Fruit fly (Drosophila melanogaster) whole organism, embryonic: ENCODE measurements around the gene Tango2.

Source experiments
- Abd-B ChIP-seq: fragments of 200-800 bp; sonication (Bioruptor generic); optimal IDR thresholded peaks from 2 replicates; lab custom pipeline; 2018; ENCODE audit warnings: missing biosample characterization, mild to moderate bottlenecking, missing genetic modification characterization, moderate library complexity
- B-H2 ChIP-seq: fragments of 200-800 bp; sonication (Bioruptor generic); optimal IDR thresholded peaks from 2 replicates; lab custom pipeline; 2018; ENCODE audit warnings: missing biosample characterization, mild to moderate bottlenecking, missing genetic modification characterization
- Blimp-1 ChIP-seq: fragments of 200-800 bp; sonication (Bioruptor generic); optimal IDR thresholded peaks from 3 replicates; lab custom pipeline; 2018; ENCODE audit warnings: missing biosample characterization, missing genetic modification characterization, mild to moderate bottlenecking, moderate library complexity, missing genetic modification reagents
- CG10366 ChIP-seq: fragments of 200-800 bp; sonication (Bioruptor generic); IDR thresholded peaks from 2 replicates; pipeline ENCODE4 v1.3.6; 2022; ENCODE audit warnings: missing biosample characterization, missing genetic modification characterization
- CG12744 ChIP-seq: fragments of 200-800 bp; sonication (Bioruptor generic); optimal IDR thresholded peaks from 2 replicates; lab custom pipeline; 2016; ENCODE audit warnings: missing biosample characterization, missing genetic modification characterization
- CG15269 ChIP-seq: fragments of 200-800 bp; sonication (Bioruptor generic); optimal IDR thresholded peaks from 2 replicates; lab custom pipeline; 2018; ENCODE audit warnings: missing biosample characterization, mild to moderate bottlenecking, missing genetic modification characterization, moderate library complexity
- CG15696 ChIP-seq: fragments of 200-800 bp; sonication (Bioruptor generic); optimal IDR thresholded peaks from 2 replicates; lab custom pipeline; 2019; ENCODE audit warnings: missing biosample characterization, mild to moderate bottlenecking, missing genetic modification characterization, moderate library complexity
- CG17361 ChIP-seq: fragments of 200-800 bp; sonication (Bioruptor generic); IDR thresholded peaks from 3 replicates; pipeline ENCODE4 v1.3.6; 2022; ENCODE audit warnings: missing biosample characterization, missing genetic modification characterization
- CG18476 ChIP-seq: fragments of 200-800 bp; sonication (Bioruptor generic); optimal IDR thresholded peaks from 2 replicates; lab custom pipeline; 2016; ENCODE audit warnings: missing biosample characterization, mild to moderate bottlenecking, missing genetic modification characterization
- CG2712 ChIP-seq: fragments of 200-800 bp; optimal IDR thresholded peaks from 3 replicates; lab custom pipeline; 2019; ENCODE audit warnings: missing biosample characterization, mild to moderate bottlenecking, missing genetic modification characterization, moderate library complexity
- CG31388 ChIP-seq: fragments of 200-800 bp; sonication (Bioruptor generic); optimal IDR thresholded peaks from 2 replicates; lab custom pipeline; 2016; ENCODE audit warnings: missing biosample characterization, missing genetic modification characterization
- CG6654 ChIP-seq: fragments of 200-800 bp; sonication (Bioruptor generic); optimal IDR thresholded peaks from 2 replicates; lab custom pipeline; 2017; ENCODE audit warnings: missing biosample characterization, mild to moderate bottlenecking, missing genetic modification characterization
- CG6689 ChIP-seq: fragments of 200-800 bp; sonication (Bioruptor generic); IDR thresholded peaks from 2 replicates; pipeline ENCODE4 v1.3.6; 2022; ENCODE audit warnings: missing biosample characterization, missing genetic modification characterization
- CG7271 ChIP-seq: fragments of 200-800 bp; sonication (Bioruptor generic); optimal IDR thresholded peaks from 2 replicates; lab custom pipeline; 2018; ENCODE audit warnings: missing biosample characterization, mild to moderate bottlenecking, missing genetic modification characterization, moderate library complexity
- CG7987 ChIP-seq: fragments of 200-800 bp; sonication (Bioruptor generic); optimal IDR thresholded peaks from 2 replicates; lab custom pipeline; 2018; ENCODE audit warnings: missing biosample characterization, mild to moderate bottlenecking, missing genetic modification characterization, moderate library complexity
- CTCF ChIP-seq: fragments of 200-800 bp; sonication (Bioruptor generic); optimal IDR thresholded peaks from 2 replicates; lab custom pipeline; 2017; ENCODE audit warnings: missing biosample characterization, mild to moderate bottlenecking, missing genetic modification characterization, moderate library complexity
- CoRest ChIP-seq: fragments of 200-800 bp; sonication (Bioruptor generic); optimal IDR thresholded peaks from 3 replicates; lab custom pipeline; 2018; ENCODE audit warnings: missing biosample characterization, mild to moderate bottlenecking, missing genetic modification characterization, moderate library complexity
- Dad ChIP-seq: fragments of 200-800 bp; sonication (Bioruptor generic); optimal IDR thresholded peaks from 3 replicates; lab custom pipeline; 2016; ENCODE audit warnings: missing biosample characterization, missing genetic modification characterization
- Deaf1 ChIP-seq: fragments of 200-800 bp; optimal IDR thresholded peaks from 3 replicates; lab custom pipeline; 2019; ENCODE audit warnings: missing biosample characterization, mild to moderate bottlenecking, missing genetic modification characterization, moderate library complexity
- Dip3 ChIP-seq: fragments of 200-800 bp; sonication (Bioruptor generic); optimal IDR thresholded peaks from 3 replicates; lab custom pipeline; 2016; ENCODE audit warnings: missing biosample characterization, missing genetic modification characterization
- Ets65A ChIP-seq: fragments of 200-800 bp; sonication (Bioruptor generic); peaks from one replicate; lab custom pipeline; 2016; ENCODE audit warnings: missing biosample characterization, missing genetic modification characterization
- Fer2 ChIP-seq: fragments of 200-800 bp; sonication (Bioruptor generic); optimal IDR thresholded peaks from 2 replicates; lab custom pipeline; 2018; ENCODE audit warnings: missing biosample characterization, mild to moderate bottlenecking, missing genetic modification characterization, moderate library complexity
- HHEX ChIP-seq: fragments of 200-800 bp; sonication (Bioruptor generic); optimal IDR thresholded peaks from 3 replicates; lab custom pipeline; 2017; ENCODE audit warnings: missing biosample characterization, mild to moderate bottlenecking, missing genetic modification characterization, missing genetic modification reagents
- Hey ChIP-seq: fragments of 200-800 bp; sonication (Bioruptor generic); optimal IDR thresholded peaks from 3 replicates; lab custom pipeline; 2018; ENCODE audit warnings: missing biosample characterization, mild to moderate bottlenecking, missing genetic modification characterization
- MTF-1 ChIP-seq: fragments of 200-800 bp; sonication (Bioruptor generic); optimal IDR thresholded peaks from 2 replicates; lab custom pipeline; 2018; ENCODE audit warnings: missing biosample characterization, mild to moderate bottlenecking, missing genetic modification characterization, borderline replicate concordance
- Sry-β ChIP-seq: fragments of 200-800 bp; sonication (Bioruptor generic); optimal IDR thresholded peaks from 2 replicates; lab custom pipeline; 2018; ENCODE audit warnings: missing biosample characterization, mild to moderate bottlenecking, missing genetic modification characterization, moderate library complexity
- Tbp ChIP-seq: fragments of >200 bp; optimal IDR thresholded peaks from 2 replicates; lab custom pipeline; 2018; ENCODE audit warnings: missing biosample characterization, missing genetic modification characterization
- cas ChIP-seq: fragments of 200-800 bp; sonication (Bioruptor generic); IDR thresholded peaks from 2 replicates; pipeline ENCODE4 v1.3.6; 2022; ENCODE audit warnings: missing biosample characterization, missing genetic modification characterization
- ci ChIP-seq: fragments of 200-800 bp; sonication (Bioruptor generic); IDR thresholded peaks from 3 replicates; pipeline ENCODE4 v1.3.6; 2022; ENCODE audit warnings: missing biosample characterization, missing genetic modification characterization
- crc ChIP-seq: fragments of 200-800 bp; sonication (Bioruptor generic); optimal IDR thresholded peaks from 2 replicates; lab custom pipeline; 2016; ENCODE audit warnings: missing biosample characterization, missing genetic modification characterization
- croc ChIP-seq: fragments of 200-800 bp; sonication (Bioruptor generic); conservative IDR thresholded peaks from 3 replicates; pipeline ENCODE4 v1.3.6; 2022; ENCODE audit warnings: missing biosample characterization, missing genetic modification characterization
- dmrt11E ChIP-seq: fragments of 200-800 bp; sonication (Bioruptor generic); optimal IDR thresholded peaks from 3 replicates; lab custom pipeline; 2018; ENCODE audit warnings: missing biosample characterization, mild to moderate bottlenecking, missing genetic modification characterization, moderate library complexity
- emc ChIP-seq: fragments of 200-800 bp; sonication (Bioruptor generic); optimal IDR thresholded peaks from 2 replicates; lab custom pipeline; 2016; ENCODE audit warnings: missing biosample characterization, missing genetic modification characterization
- ewg ChIP-seq: fragments of 200-800 bp; sonication (Bioruptor generic); optimal IDR thresholded peaks from 3 replicates; lab custom pipeline; 2017; ENCODE audit warnings: mild to moderate bottlenecking, missing biosample characterization, missing genetic modification reagents, missing genetic modification characterization
- ftz-f1 ChIP-seq: fragments of 200-800 bp; sonication (Bioruptor generic); optimal IDR thresholded peaks from 2 replicates; lab custom pipeline; 2016; ENCODE audit warnings: missing biosample characterization, missing genetic modification characterization
- gsb-n ChIP-seq: fragments of 200-800 bp; sonication (Bioruptor generic); optimal IDR thresholded peaks from 3 replicates; lab custom pipeline; 2018; ENCODE audit warnings: missing biosample characterization, mild to moderate bottlenecking, missing genetic modification characterization
- jing ChIP-seq: fragments of 200-800 bp; sonication (Bioruptor generic); optimal IDR thresholded peaks from 2 replicates; lab custom pipeline; 2018; ENCODE audit warnings: missing biosample characterization, mild to moderate bottlenecking, missing genetic modification characterization
- kni ChIP-seq: fragments of 200-800 bp; sonication (Bioruptor generic); optimal IDR thresholded peaks from 3 replicates; lab custom pipeline; 2017; ENCODE audit warnings: mild to moderate bottlenecking, missing biosample characterization, missing genetic modification reagents, missing genetic modification characterization
- mam ChIP-seq: fragments of 200-800 bp; sonication (Bioruptor generic); optimal IDR thresholded peaks from 3 replicates; lab custom pipeline; 2016; ENCODE audit warnings: missing biosample characterization, missing genetic modification characterization
- prd ChIP-seq, 3 experiments: fragments of >200 bp in 2 of 3; fragments of 200-800 bp in 1 of 3; sonication (Bioruptor generic) in 1 of 3; optimal IDR thresholded peaks in 2 of 3; IDR thresholded peaks in 1 of 3; 2 replicates in 2 of 3; 3 replicates in 1 of 3; pipeline versions ENCODE4 v1.3.6 to Lab custom; 2017 to 2022; ENCODE audit warnings: missing biosample characterization in 1 of 3, missing genetic modification characterization in 1 of 3
- row ChIP-seq: fragments of 200-800 bp; sonication (Bioruptor generic); IDR thresholded peaks from 3 replicates; pipeline ENCODE4 v1.3.6; 2022; ENCODE audit warnings: missing biosample characterization, missing genetic modification characterization
- schlank ChIP-seq: fragments of 200-800 bp; sonication (Bioruptor generic); optimal IDR thresholded peaks from 2 replicates; lab custom pipeline; 2018; ENCODE audit warnings: missing biosample characterization, mild to moderate bottlenecking, missing genetic modification characterization
- seq ChIP-seq: fragments of 200-800 bp; sonication (Bioruptor generic); IDR thresholded peaks from 2 replicates; pipeline ENCODE4 v1.3.6; 2022; ENCODE audit warnings: missing biosample characterization, missing genetic modification characterization
- sisA ChIP-seq: fragments of 200-800 bp; sonication (Bioruptor generic); IDR thresholded peaks from 2 replicates; pipeline ENCODE4 v1.3.6; 2022; ENCODE audit warnings: missing biosample characterization, missing genetic modification characterization
- slou ChIP-seq: fragments of 200-800 bp; sonication (Bioruptor generic); optimal IDR thresholded peaks from 3 replicates; lab custom pipeline; 2016; ENCODE audit warnings: missing biosample characterization, missing genetic modification characterization
- sr ChIP-seq: fragments of 200-800 bp; sonication (Bioruptor generic); IDR thresholded peaks from 3 replicates; pipeline ENCODE4 v1.3.6; 2022; ENCODE audit warnings: missing biosample characterization, missing genetic modification characterization
- trem ChIP-seq: fragments of 200-800 bp; optimal IDR thresholded peaks from 3 replicates; lab custom pipeline; 2019; ENCODE audit warnings: missing biosample characterization, mild to moderate bottlenecking, missing genetic modification characterization, moderate library complexity
- twi ChIP-seq: fragments of 200-800 bp; optimal IDR thresholded peaks from 2 replicates; lab custom pipeline; 2019; ENCODE audit warnings: missing biosample characterization, mild to moderate bottlenecking, missing genetic modification characterization, moderate library complexity
- vvl ChIP-seq: fragments of 200-800 bp; sonication (Bioruptor generic); IDR thresholded peaks from 2 replicates; pipeline ENCODE4 v1.3.6; 2022; ENCODE audit warnings: missing biosample characterization, missing genetic modification characterization
- wek ChIP-seq: fragments of 200-800 bp; sonication (Bioruptor generic); optimal IDR thresholded peaks from 3 replicates; lab custom pipeline; 2018; ENCODE audit warnings: missing biosample characterization, mild to moderate bottlenecking, missing genetic modification characterization, moderate library complexity

The Tango2 gene

DNA sequence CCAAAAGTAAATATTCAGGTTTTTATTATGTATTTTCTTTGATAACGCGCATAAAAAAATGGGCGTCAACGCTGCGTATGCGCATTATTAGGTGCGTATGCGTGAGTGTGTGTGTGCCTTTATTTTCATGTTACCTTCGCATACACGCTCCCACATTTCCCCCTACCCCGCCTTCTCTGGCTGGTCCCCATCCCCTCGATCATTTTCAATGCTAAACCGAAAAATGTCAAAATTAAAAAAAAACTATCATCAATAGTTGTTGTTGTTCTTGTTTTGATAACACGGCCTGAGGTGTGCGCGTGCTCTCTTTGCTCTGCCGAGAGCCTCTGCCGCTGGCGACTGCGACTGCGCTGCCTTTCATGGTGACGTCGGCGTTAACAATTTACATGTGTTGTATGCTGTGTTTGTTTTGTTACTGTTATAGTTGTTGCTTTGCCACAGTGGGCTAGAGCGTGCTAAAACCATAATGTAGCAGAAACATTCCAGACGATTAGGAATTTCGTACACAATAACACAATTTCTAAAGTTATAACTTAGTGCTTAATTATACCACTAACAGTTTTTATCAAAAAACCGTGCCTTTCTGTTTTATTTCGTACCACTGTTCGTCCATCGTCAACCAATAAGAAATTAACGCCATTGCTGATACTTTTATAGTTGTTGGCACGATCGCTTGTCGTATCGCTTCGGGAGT lies 23.4 kb downstream of the Tango2 start (continued):
- TF ChIP-seq CG31388 (GFP tag; lab: Kevin White, UChicago): peak; percentile 97
- peak; percentile 96 for TF ChIP-seq schlank (tag; lab: Kevin White, UChicago)
- TF ChIP-seq CG2712 (tag; lab: Kevin White, UChicago): peak; percentile 99
- TF ChIP-seq mam (GFP tag; lab: Kevin White, UChicago): peak; percentile 98
- peak; percentile 98 for TF ChIP-seq gsb-n
- TF ChIP-seq seq (GFP tag; lab: Robert Waterston, UW): peak; percentile 99
- TF ChIP-seq CG18476 (GFP tag; lab: Kevin White, UChicago): peak; percentile 98
- TF ChIP-seq CG6654: peak; percentile 92
- TF ChIP-seq Ets65A (GFP tag; lab: Kevin White, UChicago): peak; percentile 100
- TF ChIP-seq jing (GFP tag; lab: Kevin White, UChicago): peak; percentile 99
- TF ChIP-seq CG10366: peak; percentile 99
- TF ChIP-seq MTF-1 (GFP tag; lab: Kevin White, UChicago): peak; percentile 97
- TF ChIP-seq CG7987 (GFP tag; lab: Kevin White, UChicago): peak; percentile 96
- peak; percentile 98 for TF ChIP-seq crc (GFP tag; lab: Kevin White, UChicago)
- peak; percentile 99 for TF ChIP-seq CG15269 (tag; lab: Kevin White, UChicago)
- TF ChIP-seq dmrt11E (tag; lab: Kevin White, UChicago): peak; percentile 93
- TF ChIP-seq CG7271: peak; percentile 94
- peak; percentile 96 for TF ChIP-seq ewg (GFP tag; lab: Kevin White, UChicago)
- TF ChIP-seq cas (GFP tag; lab: Robert Waterston, UW): peak; percentile 97
- peak; percentile 97 for TF ChIP-seq croc (GFP tag; lab: Robert Waterston, UW)
- TF ChIP-seq twi (tag; lab: Kevin White, UChicago): peak; percentile 96
- TF ChIP-seq sisA (GFP tag; lab: Robert Waterston, UW): peak; percentile 99
- peak; percentile 95 for TF ChIP-seq Fer2 (tag; lab: Kevin White, UChicago)
- peak; percentile 98 for TF ChIP-seq Dip3 (GFP tag; lab: Kevin White, UChicago)
- TF ChIP-seq CG6689 (GFP tag; lab: Robert Waterston, UW): peak; percentile 99
- TF ChIP-seq kni (GFP tag; lab: Kevin White, UChicago): peak; percentile 98
- TF ChIP-seq prd (optimal IDR thresholded peaks at IDR 0.05; lab: Kevin White, UChicago): no peak
- peak; percentile 99 for TF ChIP-seq prd (GFP tag; IDR thresholded peaks at IDR 0.05; lab: Robert Waterston, UW)
- peak; percentile 99 for TF ChIP-seq HHEX
- peak; percentile 93 for TF ChIP-seq wek (GFP tag; lab: Kevin White, UChicago)
- peak; percentile 92 for TF ChIP-seq CG17361 (GFP tag; lab: Robert Waterston, UW)
- no peak for TF ChIP-seq Tbp (GFP tag; lab: Kevin White, UChicago)
- peak; percentile 77 for TF ChIP-seq CTCF (GFP tag; lab: Kevin White, UChicago)
- peak; percentile 99 for TF ChIP-seq Deaf1 (tag; lab: Kevin White, UChicago)
- TF ChIP-seq CoRest: peak; percentile 98
- peak; percentile 82 for TF ChIP-seq ftz-f1 (GFP tag; lab: Kevin White, UChicago)
- TF ChIP-seq CG12744: peak; percentile 98
- peak; percentile 91 for TF ChIP-seq CG15696
- TF ChIP-seq Dad (GFP tag; lab: Kevin White, UChicago): peak; percentile 98
- peak; percentile 96 for TF ChIP-seq emc (GFP tag; lab: Kevin White, UChicago)
- peak; percentile 98 for TF ChIP-seq Blimp-1 (GFP tag; lab: Kevin White, UChicago)
- peak; percentile 89 for TF ChIP-seq Hey (tag; lab: Kevin White, UChicago)
- TF ChIP-seq slou (GFP tag; lab: Kevin White, UChicago): peak; percentile 96
- peak; percentile 99 for TF ChIP-seq row
- peak; percentile 94 for TF ChIP-seq trem
- TF ChIP-seq B-H2 (GFP tag; lab: Kevin White, UChicago): peak; percentile 93
- TF ChIP-seq Abd-B (GFP tag; lab: Kevin White, UChicago): peak; percentile 97
- peak; percentile 99 for TF ChIP-seq ci (GFP tag; lab: Robert Waterston, UW)
- peak; percentile 95 for TF ChIP-seq sr (GFP tag; lab: Robert Waterston, UW)
- peak; percentile 100 for TF ChIP-seq vvl (GFP tag; lab: Robert Waterston, UW)
- peak; percentile 72 for TF ChIP-seq Sry-β
